Worm (Caenorhabditis elegans) whole organism, L1 larva: ENCODE measurements around the gene F12F6.7.

Experiments
- aly-2 ChIP-seq: fragments of 150-350 bp; optimal IDR thresholded peaks from 2 replicates; lab custom pipeline; 2014; ENCODE audit warnings: missing biosample characterization, missing genetic modification characterization
- elt-3 ChIP-seq, 6 experiments: fragments of 150-350 bp in 1 of 6; sonication (generic microtip); optimal IDR thresholded peaks; 2 replicates each; lab custom pipeline; 2017 to 2018; ENCODE audit warnings: missing biosample characterization in 6 of 6, missing genetic modification characterization in 6 of 6, inconsistent platforms in 1 of 6
- ets-5 ChIP-seq: fragments of 200-800 bp; sonication (Bioruptor generic); IDR thresholded peaks from 2 replicates; pipeline ENCODE4 v1.3.6; 2022; ENCODE audit warnings: missing genetic modification characterization, missing compliant biosample characterization
- isw-1 ChIP-seq: fragments of 200-800 bp; sonication (Bioruptor generic); IDR thresholded peaks from 2 replicates; pipeline ENCODE4 v1.3.6; 2022; ENCODE audit warnings: missing genetic modification characterization, missing compliant biosample characterization
- jun-1 ChIP-seq: fragments of 150-350 bp; optimal IDR thresholded peaks from 2 replicates; lab custom pipeline; 2014; ENCODE audit warnings: missing biosample characterization, missing genetic modification reagents, missing genetic modification characterization
- skn-1 ChIP-seq: fragments of 150-350 bp; optimal IDR thresholded peaks from 2 replicates; lab custom pipeline; 2014; ENCODE audit warnings: missing biosample characterization, missing genetic modification characterization
- unc-62 ChIP-seq: fragments of 150-350 bp; optimal IDR thresholded peaks from 2 replicates; lab custom pipeline; 2014; ENCODE audit warnings: missing biosample characterization, missing genetic modification reagents, missing genetic modification characterization

DNA sequence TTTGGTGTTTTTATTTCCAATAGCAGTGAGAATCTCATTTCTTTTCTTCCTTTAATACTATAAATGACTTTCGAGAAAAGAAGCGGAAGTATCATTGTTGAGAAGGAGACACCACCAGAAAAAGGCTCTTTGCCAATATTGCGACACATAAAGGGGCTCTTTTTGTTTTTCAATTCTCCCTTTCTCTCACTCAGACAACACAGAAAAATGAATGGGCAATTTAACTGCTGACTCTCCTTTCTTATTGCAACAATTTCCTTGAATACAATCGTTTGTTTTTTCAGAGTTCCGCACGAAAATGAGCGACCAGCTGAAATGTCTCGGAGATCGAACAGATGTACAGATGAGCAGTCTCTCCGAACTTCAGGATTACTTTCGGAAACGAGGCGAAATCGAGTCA lies 12.7 kb upstream of the F12F6.7 start:
- no peak for TF ChIP-seq skn-1
- no peak for TF ChIP-seq elt-3 (tag; optimal IDR thresholded peaks at IDR 0.05; lab: Kevin White, UChicago)
- no peak for TF ChIP-seq unc-62 (GFP tag; lab: Kevin White, UChicago)
- no peak for TF ChIP-seq isw-1 (GFP tag; lab: Robert Waterston, UW)
- no peak for TF ChIP-seq ets-5 (GFP tag; lab: Robert Waterston, UW)
- no peak for TF ChIP-seq aly-2 (tag; lab: Kevin White, UChicago)
- TF ChIP-seq jun-1 (tag; lab: Kevin White, UChicago) = no peak
